Worm (Caenorhabditis elegans) whole organism, mixed stage, embryonic: ENCODE data around the gene sri-54.
"Not testable (repeated sequence)": the region's sequence is repeated elsewhere in the genome, so short reads cannot be mapped to it uniquely, and the experiment has no call there.

Experiments
- ceh-39 ChIP-seq: fragments of 150-350 bp; optimal IDR thresholded peaks from 2 replicates; lab custom pipeline; 2014; ENCODE audit warnings: missing biosample characterization, missing genetic modification characterization
- ces-1 ChIP-seq: fragments of 150-350 bp; optimal IDR thresholded peaks from 2 replicates; lab custom pipeline; 2014; ENCODE audit warnings: missing biosample characterization, missing genetic modification reagents, missing genetic modification characterization
- elt-3 ChIP-seq: fragments of 150-350 bp; optimal IDR thresholded peaks from 2 replicates; lab custom pipeline; 2014; ENCODE audit warnings: missing biosample characterization, missing genetic modification characterization
- nhr-28 ChIP-seq: fragments of 150-350 bp; optimal IDR thresholded peaks from 2 replicates; lab custom pipeline; 2014; ENCODE audit warnings: missing biosample characterization, missing genetic modification characterization

DNA sequence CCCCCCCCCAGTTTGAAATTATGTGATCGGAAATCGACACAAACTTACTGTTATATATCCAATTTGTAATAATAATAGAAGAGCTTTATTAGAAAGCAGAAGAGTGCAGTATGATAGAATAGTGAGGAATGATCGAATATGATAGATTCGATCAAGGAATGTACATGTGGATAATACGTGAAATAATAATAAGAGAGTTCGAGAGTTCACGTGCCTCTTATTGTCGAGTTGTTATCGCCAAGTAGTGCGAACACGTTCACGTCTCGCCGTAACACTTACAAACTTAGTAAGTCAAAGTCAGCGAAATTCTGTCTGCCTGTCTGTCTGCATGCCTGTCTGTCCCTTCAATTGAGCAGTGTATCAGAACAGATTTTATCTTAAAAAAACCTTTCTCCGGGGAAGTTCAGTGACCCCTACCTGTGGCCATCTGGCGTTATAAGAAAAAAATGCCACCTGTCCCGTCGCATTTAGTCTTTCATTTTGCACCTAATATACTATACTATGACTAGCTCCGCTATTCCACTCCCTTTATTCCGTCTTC lies 45.7 kb upstream of the sri-54 start, which contains the start of the genes Y27F2A.6 and Y27F2A.8:
- TF ChIP-seq ceh-39 (tag; lab: Kevin White, UChicago); ces-1; elt-3 (tag; lab: Kevin White, UChicago); nhr-28 (tag; lab: Kevin White, UChicago): not testable (repeated sequence)
